Worm (Caenorhabditis elegans) whole organism, mixed stage, embryonic: ENCODE results near the gene C45B2.8.

Source experiments
- M03D4.4 ChIP-seq: sonication (generic microtip); optimal IDR thresholded peaks from 2 replicates; lab custom pipeline; 2017; ENCODE audit warnings: mild to moderate bottlenecking, missing genetic modification characterization, missing compliant biosample characterization
- blmp-1 ChIP-seq: fragments of 150-350 bp; optimal IDR thresholded peaks from 2 replicates; lab custom pipeline; 2014; ENCODE audit warnings: missing biosample characterization, missing genetic modification characterization
- ceh-39 ChIP-seq: fragments of 150-350 bp; optimal IDR thresholded peaks from 2 replicates; lab custom pipeline; 2014; ENCODE audit warnings: missing biosample characterization, missing genetic modification characterization
- ceh-43 ChIP-seq: fragments of 200-800 bp; sonication (Bioruptor generic); optimal IDR thresholded peaks from 2 replicates; lab custom pipeline; 2018; ENCODE audit warnings: mild to moderate bottlenecking, missing genetic modification characterization, moderate library complexity, missing compliant biosample characterization
- ces-1 ChIP-seq: fragments of 150-350 bp; optimal IDR thresholded peaks from 2 replicates; lab custom pipeline; 2014; ENCODE audit warnings: missing biosample characterization, missing genetic modification reagents, missing genetic modification characterization
- drap-1 ChIP-seq: fragments of 200-800 bp; sonication (Bioruptor generic); optimal IDR thresholded peaks from 3 replicates; lab custom pipeline; 2018; ENCODE audit warnings: mild to moderate bottlenecking, missing genetic modification characterization, missing compliant biosample characterization
- elt-1 ChIP-seq: sonication (generic microtip); optimal IDR thresholded peaks from 2 replicates; lab custom pipeline; 2017; ENCODE audit warnings: missing genetic modification characterization, mild to moderate bottlenecking, missing compliant biosample characterization, antibody characterized with exemption, moderate library complexity, borderline replicate concordance; ENCODE audit not compliant: insufficient read depth
- elt-3 ChIP-seq: fragments of 150-350 bp; optimal IDR thresholded peaks from 2 replicates; lab custom pipeline; 2014; ENCODE audit warnings: missing biosample characterization, missing genetic modification characterization
- flh-1 ChIP-seq: fragments of 200-800 bp; sonication (Bioruptor generic); optimal IDR thresholded peaks from 2 replicates; lab custom pipeline; 2018; ENCODE audit warnings: mild to moderate bottlenecking, missing genetic modification characterization, moderate library complexity, missing compliant biosample characterization
- ham-2 ChIP-seq: fragments of 200-800 bp; sonication (Bioruptor generic); optimal IDR thresholded peaks from 2 replicates; lab custom pipeline; 2018; ENCODE audit warnings: mild to moderate bottlenecking, missing genetic modification characterization, missing compliant biosample characterization
- hlh-1 ChIP-seq: fragments of 150-350 bp; optimal IDR thresholded peaks from 2 replicates; lab custom pipeline; 2014; ENCODE audit warnings: missing biosample characterization, missing genetic modification reagents, missing genetic modification characterization
- lin-13 ChIP-seq: fragments of 150-350 bp; optimal IDR thresholded peaks from 2 replicates; lab custom pipeline; 2014; ENCODE audit warnings: missing biosample characterization, missing genetic modification characterization
- lin-32 ChIP-seq: fragments of 200-800 bp; sonication (Bioruptor generic); optimal IDR thresholded peaks from 2 replicates; lab custom pipeline; 2018; ENCODE audit warnings: mild to moderate bottlenecking, missing genetic modification characterization, missing compliant biosample characterization
- lsy-2 ChIP-seq: fragments of 150-350 bp; optimal IDR thresholded peaks from 2 replicates; lab custom pipeline; 2014; ENCODE audit warnings: missing biosample characterization, missing genetic modification characterization
- mab-5 ChIP-seq: fragments of 150-350 bp; optimal IDR thresholded peaks from 2 replicates; lab custom pipeline; 2014; ENCODE audit warnings: missing biosample characterization, missing genetic modification characterization
- mep-1 ChIP-seq: fragments of 150-350 bp; optimal IDR thresholded peaks from 2 replicates; lab custom pipeline; 2017; ENCODE audit warnings: missing biosample characterization, missing genetic modification reagents, missing genetic modification characterization, inconsistent platforms
- mls-2 ChIP-seq: sonication (generic microtip); optimal IDR thresholded peaks from 2 replicates; lab custom pipeline; 2016; ENCODE audit warnings: mild to moderate bottlenecking, missing genetic modification characterization, moderate library complexity, missing compliant biosample characterization
- nhr-12 ChIP-seq: fragments of 150-350 bp; optimal IDR thresholded peaks from 2 replicates; lab custom pipeline; 2014; ENCODE audit warnings: missing biosample characterization, missing genetic modification characterization
- nhr-237 ChIP-seq: fragments of 150-350 bp; optimal IDR thresholded peaks from 2 replicates; lab custom pipeline; 2014; ENCODE audit warnings: missing biosample characterization, missing genetic modification characterization
- nhr-28 ChIP-seq: fragments of 150-350 bp; optimal IDR thresholded peaks from 2 replicates; lab custom pipeline; 2014; ENCODE audit warnings: missing biosample characterization, missing genetic modification characterization
- pha-4 ChIP-seq: fragments of 150-350 bp; optimal IDR thresholded peaks from 2 replicates; lab custom pipeline; 2018; ENCODE audit warnings: missing biosample characterization, missing genetic modification reagents, missing genetic modification characterization
- sem-2 ChIP-seq: fragments of 200-800 bp; sonication (Bioruptor generic); optimal IDR thresholded peaks from 2 replicates; lab custom pipeline; 2018; ENCODE audit warnings: mild to moderate bottlenecking, missing genetic modification characterization, missing compliant biosample characterization
- snpc-4 ChIP-seq: fragments of 150-350 bp; optimal IDR thresholded peaks from 2 replicates; lab custom pipeline; 2014; ENCODE audit warnings: missing biosample characterization, missing genetic modification characterization
- sptf-1 ChIP-seq: sonication (generic microtip); optimal IDR thresholded peaks from 2 replicates; lab custom pipeline; 2017; ENCODE audit warnings: mild to moderate bottlenecking, missing genetic modification characterization, moderate library complexity, missing compliant biosample characterization
- unc-120 ChIP-seq: sonication (generic microtip); optimal IDR thresholded peaks from 2 replicates; lab custom pipeline; 2017; ENCODE audit warnings: missing genetic modification characterization, missing compliant biosample characterization; ENCODE audit not compliant: poor library complexity, severe bottlenecking
- unc-39 ChIP-seq: fragments of 150-350 bp; optimal IDR thresholded peaks from 2 replicates; lab custom pipeline; 2014; ENCODE audit warnings: missing biosample characterization, missing genetic modification characterization
- zip-8 ChIP-seq: fragments of 150-350 bp; optimal IDR thresholded peaks from 2 replicates; lab custom pipeline; 2014; ENCODE audit warnings: missing biosample characterization, missing genetic modification characterization

Gene C45B2.8

DNA sequence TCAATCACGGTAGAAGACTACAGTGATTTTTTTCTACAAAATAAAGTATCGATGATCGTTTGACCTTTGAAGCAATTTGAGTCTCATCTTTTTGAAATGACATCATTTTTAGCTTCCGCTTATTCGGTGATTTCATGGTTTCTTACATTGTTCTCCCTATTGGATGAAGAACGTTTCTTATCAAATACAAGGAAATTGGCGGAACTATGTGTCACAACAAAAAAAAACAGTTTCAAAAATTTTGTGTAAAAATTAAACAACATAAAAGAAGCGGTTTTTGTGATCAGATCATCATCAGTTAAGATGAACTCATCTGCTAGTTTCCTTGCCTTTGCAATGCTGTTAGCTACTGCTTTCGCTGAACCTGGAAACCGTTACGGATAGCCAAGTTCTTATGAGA lies at the start of gene C45B2.8:
Gene C45B2.8, plus strand, starts transcription at position 301 of the 400 bp plus-strand sequence.
- no peak for TF ChIP-seq sem-2 (GFP tag; lab: Kevin White, UChicago)
- no peak for TF ChIP-seq mls-2 (tag; lab: Kevin White, UChicago)
- TF ChIP-seq nhr-12 (tag; lab: Kevin White, UChicago), result no peak
- TF ChIP-seq pha-4, result no peak
- no peak for TF ChIP-seq flh-1 (GFP tag; lab: Kevin White, UChicago)
- TF ChIP-seq ceh-39 (tag; lab: Kevin White, UChicago), result no peak
- TF ChIP-seq unc-39 (tag; lab: Kevin White, UChicago), result no peak
- no peak for TF ChIP-seq ham-2 (GFP tag; lab: Kevin White, UChicago)
- no peak for TF ChIP-seq ceh-43
- no peak for TF ChIP-seq mep-1 (tag; lab: Kevin White, UChicago)
- no peak for TF ChIP-seq snpc-4 (tag; lab: Kevin White, UChicago)
- TF ChIP-seq sptf-1 (tag; lab: Kevin White, UChicago), result no peak
- no peak for TF ChIP-seq lsy-2 (tag; lab: Kevin White, UChicago)
- no peak for TF ChIP-seq zip-8 (tag; lab: Kevin White, UChicago)
- no peak for TF ChIP-seq hlh-1 (tag; lab: Kevin White, UChicago)
- TF ChIP-seq elt-3 (tag; lab: Kevin White, UChicago), result no peak
- TF ChIP-seq nhr-28 (tag; lab: Kevin White, UChicago), result no peak
- TF ChIP-seq elt-1 (tag; lab: Kevin White, UChicago), result no peak
- TF ChIP-seq drap-1 (GFP tag; lab: Kevin White, UChicago), result no peak
- TF ChIP-seq unc-120 (tag; lab: Kevin White, UChicago), result no peak

DNA sequence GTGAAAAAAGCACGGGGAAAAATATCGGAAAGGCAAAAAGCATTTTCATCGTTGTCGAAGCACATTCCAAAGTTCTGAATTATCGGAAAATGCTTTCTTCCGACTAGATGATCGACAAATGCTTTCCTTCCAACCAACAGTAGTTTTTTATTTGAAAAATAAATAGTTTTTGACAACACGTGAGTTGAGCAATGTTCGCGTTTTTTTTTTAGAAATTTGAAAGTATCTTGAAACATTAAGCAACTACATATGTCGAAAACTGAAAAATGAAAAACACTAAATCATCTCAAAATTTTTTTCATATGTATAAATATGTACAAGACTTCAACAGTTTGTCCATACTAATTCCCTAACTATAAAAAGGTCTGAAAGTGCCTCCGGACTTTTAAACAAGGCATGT lies 48.2 kb upstream of the C45B2.8 start, which contains the start of gene hsp-25:
Gene hsp-25, minus strand, starts transcription at position 101 of the 400 bp plus-strand sequence.
- TF ChIP-seq snpc-4 (tag; lab: Kevin White, UChicago) (no peak), nhr-12 (tag; lab: Kevin White, UChicago) (no peak), ces-1 (no peak), lsy-2 (tag; lab: Kevin White, UChicago) (no peak), zip-8 (tag; lab: Kevin White, UChicago) (no peak), elt-3 (tag; lab: Kevin White, UChicago) (no peak), ceh-43 (no peak), sem-2 (GFP tag; lab: Kevin White, UChicago) (no peak), ham-2 (GFP tag; lab: Kevin White, UChicago) (no peak), elt-1 (tag; lab: Kevin White, UChicago) (no peak), ceh-39 (tag; lab: Kevin White, UChicago) (no peak)

DNA sequence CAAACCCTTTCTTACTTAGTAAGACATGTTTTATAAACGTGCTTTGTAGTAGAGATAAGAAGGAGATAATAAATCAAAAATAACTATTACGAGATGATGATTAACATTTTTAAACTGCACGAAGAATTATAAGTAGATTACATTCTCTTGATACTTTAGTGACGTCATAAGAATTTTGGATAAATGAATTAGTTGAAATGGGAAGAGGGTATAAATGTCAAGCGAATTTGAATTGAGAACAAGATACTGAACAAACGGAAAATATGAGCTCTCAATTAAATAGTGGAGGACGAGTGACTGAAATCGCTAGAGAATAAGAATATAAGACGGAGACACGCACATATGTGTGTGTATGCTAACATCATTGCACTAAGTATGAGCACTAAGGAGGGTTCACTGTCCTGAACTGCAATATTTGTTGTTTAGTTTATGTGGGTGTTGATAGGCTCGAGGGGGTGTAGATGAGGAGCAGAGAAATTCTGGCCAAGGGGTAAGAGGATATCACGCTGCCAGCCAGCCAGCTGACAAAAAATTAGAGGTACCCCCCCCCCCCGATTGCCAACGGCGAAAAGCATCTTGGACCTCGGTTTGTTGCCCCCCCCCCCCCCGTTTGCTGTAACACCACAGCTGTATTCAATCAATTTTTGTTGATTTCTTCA lies 47.2 kb upstream of the C45B2.8 start:
- TF ChIP-seq drap-1 (GFP tag; lab: Kevin White, UChicago), result no peak
- no peak for TF ChIP-seq nhr-12 (tag; lab: Kevin White, UChicago)
- TF ChIP-seq sem-2 (GFP tag; lab: Kevin White, UChicago), result no peak
- TF ChIP-seq ceh-39 (tag; lab: Kevin White, UChicago), result no peak
- TF ChIP-seq ces-1, result peak; percentile 36
- TF ChIP-seq elt-1 (tag; lab: Kevin White, UChicago), result no peak
- TF ChIP-seq ceh-43, result no peak
- no peak for TF ChIP-seq nhr-28 (tag; lab: Kevin White, UChicago)
- TF ChIP-seq mls-2 (tag; lab: Kevin White, UChicago), result peak; percentile 5
- peak; percentile 45 for TF ChIP-seq unc-120 (tag; lab: Kevin White, UChicago)
- peak; percentile 60 for TF ChIP-seq sptf-1 (tag; lab: Kevin White, UChicago)
- no peak for TF ChIP-seq unc-39 (tag; lab: Kevin White, UChicago)
- TF ChIP-seq lin-13 (tag; lab: Kevin White, UChicago), result no peak
- TF ChIP-seq mab-5 (tag; lab: Kevin White, UChicago), result no peak
- peak; percentile 65 for TF ChIP-seq M03D4.4
- peak; percentile 56 for TF ChIP-seq zip-8 (tag; lab: Kevin White, UChicago)
- no peak for TF ChIP-seq blmp-1 (tag; lab: Kevin White, UChicago)
- TF ChIP-seq hlh-1 (tag; lab: Kevin White, UChicago), result no peak

DNA sequence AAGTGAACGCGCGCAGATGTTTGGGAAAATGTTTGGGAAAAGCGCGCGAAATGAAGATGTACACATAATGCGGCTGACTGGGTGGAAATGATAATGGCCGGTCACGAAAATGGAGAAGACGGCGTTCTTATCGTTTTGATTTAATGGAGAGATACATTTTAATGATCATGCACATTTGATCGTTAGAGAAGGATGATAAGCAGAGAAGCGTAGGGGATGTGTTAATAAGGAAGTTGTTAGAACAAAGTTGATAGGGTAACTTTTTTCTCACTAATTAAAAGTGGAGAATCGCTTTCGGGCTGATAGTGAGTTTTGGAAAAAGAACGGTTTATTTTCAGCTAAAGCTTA lies 46.7 kb upstream of the C45B2.8 start:
- TF ChIP-seq hlh-1 (tag; lab: Kevin White, UChicago) (peak; percentile 7), lin-32 (GFP tag; lab: Kevin White, UChicago) (no peak), snpc-4 (tag; lab: Kevin White, UChicago) (no peak)

ce11 chrX:6041995-6042481 lies 45.7 kb upstream of the C45B2.8 start:
- TF ChIP-seq hlh-1 (tag; lab: Kevin White, UChicago), result peak; percentile 62
- TF ChIP-seq ham-2 (GFP tag; lab: Kevin White, UChicago), result peak; percentile 73
- peak; percentile 58 for TF ChIP-seq unc-120 (tag; lab: Kevin White, UChicago)
- peak; percentile 81 for TF ChIP-seq elt-3 (tag; lab: Kevin White, UChicago)
- TF ChIP-seq ces-1, result no peak
- peak; percentile 80 for TF ChIP-seq nhr-237
